In the genomic region with DNA sequence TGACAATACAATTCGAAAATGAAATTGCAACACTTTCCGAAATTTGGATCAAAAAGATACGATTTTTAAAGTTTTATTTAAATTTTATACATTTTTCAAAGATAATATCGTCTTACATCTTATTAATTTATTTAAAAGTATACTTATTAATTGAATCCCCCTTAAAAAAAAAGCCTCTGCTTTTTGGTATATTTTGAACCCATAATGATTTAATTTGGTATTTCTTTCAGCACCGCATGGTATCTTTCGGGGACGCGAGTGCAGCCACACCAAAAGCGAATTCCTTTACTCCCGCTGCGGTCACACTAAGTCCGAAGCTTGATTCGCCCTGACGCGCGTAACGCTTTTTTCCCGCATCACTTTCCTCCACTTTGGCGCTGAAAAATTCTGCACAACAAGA, we compare ENCODE assay signal across 1 fruit fly cellular context.
TF ChIP-seq lines count a peak whose summit lies in the region.

No protein-coding gene starts in this region.

TF ChIP-seq in whole organism, embryonic, 481 proteins besides CTCF, POLR2A, EP300 and RAD21 (continued from another document):
- TF ChIP-seq Vsx1 (GFP tag; optimal IDR thresholded peaks at IDR 0.05; lab: Kevin White, UChicago) (peak; percentile 26), az2 (GFP tag; optimal IDR thresholded peaks at IDR 0.05; lab: Kevin White, UChicago) (peak; percentile 15), CG13123 (GFP tag; optimal IDR thresholded peaks at IDR 0.05; lab: Kevin White, UChicago) (no peak), Meics (GFP tag; optimal IDR thresholded peaks at IDR 0.05; lab: Kevin White, UChicago) (peak; percentile 39), prd (optimal IDR thresholded peaks at IDR 0.05; lab: Kevin White, UChicago) (no peak), prd (GFP tag; IDR thresholded peaks at IDR 0.05; lab: Robert Waterston, UW) (peak; percentile 36; the same call in 1 of the 3 replicates), Xrp1 (GFP tag; IDR thresholded peaks at IDR 0.05; lab: Robert Waterston, UW) (peak; percentile 45; the same call in 1 of the 2 replicates), lilli (GFP tag; optimal IDR thresholded peaks at IDR 0.05; lab: Kevin White, UChicago) (peak; percentile 45), ranshi (GFP tag; IDR thresholded peaks at IDR 0.05; lab: Robert Waterston, UW) (peak; percentile 19; the same call in 1 of the 2 replicates), Max (GFP tag; optimal IDR thresholded peaks at IDR 0.05; lab: Kevin White, UChicago) (no peak), CG17829 (tag; optimal IDR thresholded peaks at IDR 0.05; lab: Kevin White, UChicago) (no peak), Sry-δ (GFP tag; optimal IDR thresholded peaks at IDR 0.05; lab: Kevin White, UChicago) (peak; percentile 31), Lhr (GFP tag; optimal IDR thresholded peaks at IDR 0.05; lab: Kevin White, UChicago) (peak; percentile 94), CrebB (tag; optimal IDR thresholded peaks at IDR 0.05; lab: Kevin White, UChicago) (no peak), CG6272 (GFP tag; IDR thresholded peaks at IDR 0.05; lab: Robert Waterston, UW) (peak; percentile 42; the same call in 1 of the 2 replicates), Dbx (GFP tag; IDR thresholded peaks at IDR 0.05; lab: Robert Waterston, UW) (peak; percentile 78), Jarid2 (GFP tag; optimal IDR thresholded peaks at IDR 0.05; lab: Kevin White, UChicago) (peak; percentile 52), CG15514 (GFP tag; optimal IDR thresholded peaks at IDR 0.05; lab: Kevin White, UChicago) (peak; percentile 77), CG9797 (GFP tag; optimal IDR thresholded peaks at IDR 0.05; lab: Kevin White, UChicago) (peak; percentile 95), CG7963 (GFP tag; IDR thresholded peaks at IDR 0.05; lab: Robert Waterston, UW; ENCODE audit: partially characterized antibody) (0 out of 3 replicates have a peak, but pooled peaks have one; percentile 21), CG11695 (GFP tag; IDR thresholded peaks at IDR 0.05; lab: Robert Waterston, UW) (peak; percentile 29; the same call in 1 of the 3 replicates), nom (GFP tag; optimal IDR thresholded peaks at IDR 0.05; lab: Kevin White, UChicago) (peak; percentile 30), PHDP (tag; optimal IDR thresholded peaks at IDR 0.05; lab: Kevin White, UChicago) (peak; percentile 16), CG13287 (GFP tag; IDR thresholded peaks at IDR 0.05; lab: Robert Waterston, UW; ENCODE audit: partially characterized antibody) (peak; percentile 69), CG7556 (GFP tag; optimal IDR thresholded peaks at IDR 0.05; lab: Kevin White, UChicago) (peak; percentile 10), slbo (GFP tag; IDR thresholded peaks at IDR 0.05; lab: Robert Waterston, UW) (peak; percentile 51), Hmr (GFP tag; optimal IDR thresholded peaks at IDR 0.05; lab: Kevin White, UChicago) (peak; percentile 77), hkb (optimal IDR thresholded peaks at IDR 0.05; lab: Kevin White, UChicago) (no peak), hkb (GFP tag; IDR thresholded peaks at IDR 0.05; lab: Robert Waterston, UW) (0 out of 2 replicates have a peak, but pooled peaks have one; percentile 20), seq (GFP tag; IDR thresholded peaks at IDR 0.05; lab: Robert Waterston, UW) (no peak), al (GFP tag; IDR thresholded peaks at IDR 0.05; lab: Robert Waterston, UW) (peak; percentile 42; the same call in 1 of the 2 replicates), YL-1 (GFP tag; optimal IDR thresholded peaks at IDR 0.05; lab: Kevin White, UChicago) (no peak), B-H2 (GFP tag; optimal IDR thresholded peaks at IDR 0.05; lab: Kevin White, UChicago) (peak; percentile 29), CG3847 (GFP tag; IDR thresholded peaks at IDR 0.05; lab: Robert Waterston, UW) (peak; percentile 44; the same call in 1 of the 2 replicates), Pdp1 (GFP tag; optimal IDR thresholded peaks at IDR 0.05; lab: Kevin White, UChicago) (peak in 1 of 2 experiments; percentile 59), CG11504 (tag; optimal IDR thresholded peaks at IDR 0.05; lab: Kevin White, UChicago) (peak; percentile 50), MBD-R2 (GFP tag; IDR thresholded peaks at IDR 0.05; lab: Robert Waterston, UW) (peak; percentile 58), Ada2b (GFP tag; IDR thresholded peaks at IDR 0.05; lab: Robert Waterston, UW) (0 out of 2 replicates have a peak, but pooled peaks have one; percentile 9), grn (GFP tag; optimal IDR thresholded peaks at IDR 0.05; lab: Kevin White, UChicago) (no peak), Fer1 (GFP tag; optimal IDR thresholded peaks at IDR 0.05; lab: Kevin White, UChicago) (peak; percentile 34), vfl (GFP tag; optimal IDR thresholded peaks at IDR 0.05; lab: Kevin White, UChicago) (peak; percentile 59), ftz-f1 (GFP tag; optimal IDR thresholded peaks at IDR 0.05; lab: Kevin White, UChicago) (peak; percentile 11), bcd (GFP tag; optimal IDR thresholded peaks at IDR 0.05; lab: Kevin White, UChicago) (peak; percentile 28), row (GFP tag; IDR thresholded peaks at IDR 0.05; lab: Robert Waterston, UW) (peak; percentile 77), BEAF-32 (GFP tag; optimal IDR thresholded peaks at IDR 0.05; lab: Kevin White, UChicago) (peak; percentile 36), CG3065 (GFP tag; optimal IDR thresholded peaks at IDR 0.05; lab: Kevin White, UChicago) (no peak), gfzf (GFP tag; optimal IDR thresholded peaks at IDR 0.05; lab: Kevin White, UChicago) (peak; percentile 94), CG10959 (GFP tag; IDR thresholded peaks at IDR 0.05; lab: Robert Waterston, UW) (no peak), ci (GFP tag; IDR thresholded peaks at IDR 0.05; lab: Robert Waterston, UW) (0 out of 3 replicates have a peak, but pooled peaks have one; percentile 27), CG33213 (GFP tag; optimal IDR thresholded peaks at IDR 0.05; lab: Kevin White, UChicago) (peak; percentile 81), phol (tag; optimal IDR thresholded peaks at IDR 0.05; lab: Kevin White, UChicago) (peak; percentile 35), lmd (GFP tag; IDR thresholded peaks at IDR 0.05; lab: Robert Waterston, UW) (peak; percentile 38; the same call in 1 of the 2 replicates), HmgD (GFP tag; optimal IDR thresholded peaks at IDR 0.05; lab: Kevin White, UChicago) (no peak), Hsf (GFP tag; optimal IDR thresholded peaks at IDR 0.05; lab: Kevin White, UChicago) (peak; percentile 37), pzg (GFP tag; optimal IDR thresholded peaks at IDR 0.05; lab: Kevin White, UChicago) (peak; percentile 86), CG11093 (GFP tag; IDR thresholded peaks at IDR 0.05; lab: Robert Waterston, UW) (no peak), nerfin-1 (tag; optimal IDR thresholded peaks at IDR 0.05; lab: Kevin White, UChicago) (peak; percentile 97), CG8290 (GFP tag; optimal IDR thresholded peaks at IDR 0.05; lab: Kevin White, UChicago) (peak; percentile 28), CG8290 (tag; optimal IDR thresholded peaks at IDR 0.05; lab: Kevin White, UChicago) (peak in 1 of 2 experiments; percentile 55), ham (GFP tag; IDR thresholded peaks at IDR 0.05; lab: Robert Waterston, UW) (no peak), CG17328 (GFP tag; IDR thresholded peaks at IDR 0.05; lab: Robert Waterston, UW) (no peak), CG3281 (GFP tag; optimal IDR thresholded peaks at IDR 0.05; lab: Kevin White, UChicago) (no peak), CG18599 (GFP tag; optimal IDR thresholded peaks at IDR 0.05; lab: Kevin White, UChicago) (peak; percentile 32), sens (GFP tag; lab: Kevin White, UChicago) (peak; percentile 51), Dref (GFP tag; IDR thresholded peaks at IDR 0.05; lab: Robert Waterston, UW) (peak; percentile 29; the same call in 1 of the 2 replicates), Dek (tag; optimal IDR thresholded peaks at IDR 0.05; lab: Kevin White, UChicago) (peak; percentile 46), CG1603 (tag; optimal IDR thresholded peaks at IDR 0.05; lab: Kevin White, UChicago) (peak; percentile 41), bbx (GFP tag; IDR thresholded peaks at IDR 0.05; lab: Robert Waterston, UW; ENCODE audit: partially characterized antibody) (peak; percentile 48; the same call in 1 of the 2 replicates), CG2120 (GFP tag; optimal IDR thresholded peaks at IDR 0.05; lab: Kevin White, UChicago) (peak; percentile 53), trem (tag; optimal IDR thresholded peaks at IDR 0.05; lab: Kevin White, UChicago) (peak; percentile 32), CG2678 (tag; optimal IDR thresholded peaks at IDR 0.05; lab: Kevin White, UChicago) (peak; percentile 51), Scr (GFP tag; IDR thresholded peaks at IDR 0.05; lab: Robert Waterston, UW; ENCODE audit: partially characterized antibody) (peak; percentile 31; the same call in 1 of the 2 replicates), sd (tag; optimal IDR thresholded peaks at IDR 0.05; lab: Kevin White, UChicago) (peak; percentile 90), tin (GFP tag; optimal IDR thresholded peaks at IDR 0.05; lab: Kevin White, UChicago) (peak; percentile 7), cg (GFP tag; optimal IDR thresholded peaks at IDR 0.05; lab: Kevin White, UChicago) (no peak), zfh2 (GFP tag; optimal IDR thresholded peaks at IDR 0.05; lab: Kevin White, UChicago) (peak; percentile 30), abd-A (tag; optimal IDR thresholded peaks at IDR 0.05; lab: Kevin White, UChicago) (peak; percentile 2), NfI (GFP tag; optimal IDR thresholded peaks at IDR 0.05; lab: Kevin White, UChicago) (peak; percentile 39), CG13424 (tag; optimal IDR thresholded peaks at IDR 0.05; lab: Kevin White, UChicago) (peak; percentile 47), Gug (GFP tag; IDR thresholded peaks at IDR 0.05; lab: Robert Waterston, UW) (no peak), Bgb (GFP tag; IDR thresholded peaks at IDR 0.05; lab: Robert Waterston, UW; ENCODE audit: partially characterized antibody) (peak; percentile 27; the same call in 1 of the 2 replicates), Fer3 (tag; optimal IDR thresholded peaks at IDR 0.05; lab: Kevin White, UChicago) (peak; percentile 18), trh (GFP tag; optimal IDR thresholded peaks at IDR 0.05; lab: Kevin White, UChicago) (peak; percentile 40), grau (tag; optimal IDR thresholded peaks at IDR 0.05; lab: Kevin White, UChicago) (peak; percentile 40), CG42726 (GFP tag; IDR thresholded peaks at IDR 0.05; lab: Robert Waterston, UW; ENCODE audit: partially characterized antibody) (0 out of 2 replicates have a peak, but pooled peaks have one; percentile 31), CG31365 (tag; optimal IDR thresholded peaks at IDR 0.05; lab: Kevin White, UChicago) (no peak), Myb (GFP tag; optimal IDR thresholded peaks at IDR 0.05; lab: Kevin White, UChicago) (peak; percentile 91), CG10147 (GFP tag; optimal IDR thresholded peaks at IDR 0.05; lab: Kevin White, UChicago) (peak; percentile 1), CG12659 (GFP tag; optimal IDR thresholded peaks at IDR 0.05; lab: Kevin White, UChicago) (peak; percentile 81), CG34224 (GFP tag; IDR thresholded peaks at IDR 0.05; lab: Robert Waterston, UW; ENCODE audit: partially characterized antibody) (0 out of 3 replicates have a peak, but pooled peaks have one; percentile 15), ab (GFP tag; optimal IDR thresholded peaks at IDR 0.05; lab: Kevin White, UChicago) (no peak), CG8924 (tag; optimal IDR thresholded peaks at IDR 0.05; lab: Kevin White, UChicago) (peak; percentile 15), Med (GFP tag; lab: Kevin White, UChicago) (peak; percentile 87), CG18262 (tag; optimal IDR thresholded peaks at IDR 0.05; lab: Kevin White, UChicago) (peak; percentile 8), pnt (GFP tag; optimal IDR thresholded peaks at IDR 0.05; lab: Kevin White, UChicago) (no peak), nmo (GFP tag; optimal IDR thresholded peaks at IDR 0.05; lab: Kevin White, UChicago) (peak; percentile 74), D19A (tag; optimal IDR thresholded peaks at IDR 0.05; lab: Kevin White, UChicago) (peak; percentile 12), CG6791 (GFP tag; IDR thresholded peaks at IDR 0.05; lab: Robert Waterston, UW; ENCODE audit: partially characterized antibody) (peak; percentile 59; the same call in 1 of the 3 replicates), CG2712 (tag; optimal IDR thresholded peaks at IDR 0.05; lab: Kevin White, UChicago) (peak; percentile 52), Deaf1 (tag; optimal IDR thresholded peaks at IDR 0.05; lab: Kevin White, UChicago) (peak; percentile 5), Dp (GFP tag; optimal IDR thresholded peaks at IDR 0.05; lab: Kevin White, UChicago) (peak; percentile 75), sna (GFP tag; IDR thresholded peaks at IDR 0.05; lab: Robert Waterston, UW; ENCODE audit: partially characterized antibody) (0 out of 2 replicates have a peak, but pooled peaks have one; percentile 34), Xbp1 (GFP tag; optimal IDR thresholded peaks at IDR 0.05; lab: Kevin White, UChicago) (peak; percentile 46), CG2116 (GFP tag; optimal IDR thresholded peaks at IDR 0.05; lab: Kevin White, UChicago) (peak; percentile 16), sr (GFP tag; IDR thresholded peaks at IDR 0.05; lab: Robert Waterston, UW) (no peak)
